Worm (Caenorhabditis elegans) whole organism, L4/young adult: Measurements from ENCODE around the gene ule-4.
"Not testable (repeated sequence)": the region's sequence is repeated elsewhere in the genome, so short reads cannot be mapped to it uniquely, and the experiment has no call there.

Experiments
- W03F9.2 ChIP-seq: fragments of 150-350 bp; optimal IDR thresholded peaks from 2 replicates; lab custom pipeline; 2014; ENCODE audit warnings: missing biosample characterization, missing genetic modification characterization
- dao-5 ChIP-seq: sonication (generic microtip); optimal IDR thresholded peaks from 2 replicates; lab custom pipeline; 2016; ENCODE audit warnings: missing genotype, missing genetic modification characterization, moderate library complexity, missing compliant biosample characterization
- him-1 ChIP-seq: sonication (generic microtip); optimal IDR thresholded peaks from 2 replicates; lab custom pipeline; 2016; ENCODE audit warnings: missing genotype, missing genetic modification reagents, missing genetic modification characterization, missing compliant biosample characterization

ule-4 gene

DNA sequence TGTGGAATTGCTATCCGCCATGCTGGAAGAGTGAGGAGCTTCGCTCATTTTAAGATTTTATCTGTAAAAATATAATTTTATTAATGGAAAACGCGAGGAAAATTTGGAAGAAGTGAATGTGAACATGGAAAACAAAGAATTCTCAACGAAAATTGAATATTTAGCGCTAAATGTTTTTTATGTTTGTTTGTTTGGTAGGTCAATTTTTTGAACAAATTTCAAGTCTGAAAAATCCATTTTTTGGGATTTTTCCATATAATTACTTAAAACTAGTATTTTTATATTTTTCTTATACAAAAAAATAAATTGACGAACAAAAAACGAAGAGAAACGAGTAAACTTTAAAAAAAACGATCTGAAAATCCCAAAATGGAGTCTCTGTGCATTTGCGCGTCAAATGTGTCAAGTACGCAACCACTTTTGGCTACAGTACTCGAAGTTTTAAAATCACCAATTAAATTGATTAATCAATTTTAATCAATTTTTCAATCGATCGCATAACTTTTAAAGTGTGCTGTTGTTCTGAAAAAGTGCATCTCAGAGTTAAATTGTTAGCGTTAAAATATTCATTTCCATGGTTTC lies 19.5 kb upstream of the ule-4 start, which contains the start of gene fbxa-215:
fbxa-215 (minus strand) TSS at position 61 of the 582 bp plus-strand sequence.
- TF ChIP-seq him-1 (tag; lab: Kevin White, UChicago): no peak
- TF ChIP-seq W03F9.2 (tag; lab: Kevin White, UChicago): no peak
- no peak for TF ChIP-seq dao-5 (tag; lab: Kevin White, UChicago)

DNA sequence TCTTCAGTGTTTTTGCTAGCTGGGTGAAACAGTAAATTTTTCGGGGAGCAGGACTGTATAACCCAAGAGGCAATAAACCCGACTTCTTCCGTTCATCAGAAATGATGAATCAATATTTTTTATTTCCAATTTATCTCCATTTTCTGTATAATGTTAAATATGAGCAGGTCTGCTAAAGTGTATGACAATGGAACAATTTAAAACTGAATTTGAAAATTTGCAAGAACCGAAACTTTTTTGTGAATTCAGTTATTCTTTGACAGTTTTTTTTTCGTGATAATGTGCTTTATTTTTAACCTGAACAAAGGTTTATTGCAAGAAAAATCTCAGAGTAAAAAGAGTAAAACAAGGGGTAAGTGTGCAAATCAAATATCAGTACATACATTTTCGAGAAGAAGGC lies 17.6 kb upstream of the ule-4 start:
- TF ChIP-seq W03F9.2 (tag; lab: Kevin White, UChicago) (no peak), dao-5 (tag; lab: Kevin White, UChicago) (no peak), him-1 (tag; lab: Kevin White, UChicago) (no peak)

- TF ChIP-seq W03F9.2 (tag; lab: Kevin White, UChicago) (no peak), him-1 (tag; lab: Kevin White, UChicago) (no peak), dao-5 (tag; lab: Kevin White, UChicago) (no peak)
Observed at ce11 chrIV:13664090-13664489, 16.6 kb upstream of the ule-4 start, which contains the start of gene Y45F10C.4. Gene Y45F10C.4, minus strand, starts transcription at chrIV:13664190.

ce11 chrIV:13662570-13662969 lies 15.1 kb upstream of the ule-4 start, which contains the start of gene Y45F10C.2:
Gene Y45F10C.2, minus strand, starts transcription at chrIV:13662670.
- not testable (repeated sequence) for TF ChIP-seq him-1, W03F9.2, dao-5 (tag; lab: Kevin White, UChicago)

DNA sequence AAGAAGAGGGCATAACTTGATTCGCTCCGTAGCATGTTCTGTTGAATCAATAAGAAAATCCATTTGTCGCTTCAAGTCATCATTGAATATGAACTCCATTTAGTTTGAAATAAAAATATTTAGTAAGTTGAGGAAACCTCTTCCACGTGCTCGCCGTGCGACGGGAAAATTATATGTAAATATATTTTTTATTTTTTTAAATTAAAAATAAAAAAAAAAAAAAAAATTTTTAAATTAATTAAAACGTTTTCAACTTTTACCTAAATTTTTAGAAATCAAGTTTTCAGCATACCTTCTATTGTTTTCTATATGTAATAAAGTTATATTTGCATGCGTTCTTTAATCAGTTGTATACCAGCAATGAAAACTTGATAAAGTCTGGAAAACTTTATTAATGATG lies 12.0 kb upstream of the ule-4 start, which contains the start of gene Y45F10C.1:
Y45F10C.1 (minus strand) TSS at position 101 of the 400 bp plus-strand sequence.
- TF ChIP-seq W03F9.2, dao-5, him-1 (tag; lab: Kevin White, UChicago): not testable (repeated sequence)

ce11 chrIV:13652023-13652422 lies 4.6 kb upstream of the ule-4 start, which contains the start of gene Y45F10C.6:
Gene Y45F10C.6, plus strand, starts transcription at chrIV:13652323.
- TF ChIP-seq him-1, dao-5, W03F9.2 (tag; lab: Kevin White, UChicago): not testable (repeated sequence)

- not testable (repeated sequence) for TF ChIP-seq W03F9.2, him-1, dao-5 (tag; lab: Kevin White, UChicago)
Observed at ce11 chrIV:13651411-13651810, 4.0 kb upstream of the ule-4 start, which contains the start of gene C08F11.12. Gene C08F11.12, minus strand, starts transcription at chrIV:13651511.

DNA sequence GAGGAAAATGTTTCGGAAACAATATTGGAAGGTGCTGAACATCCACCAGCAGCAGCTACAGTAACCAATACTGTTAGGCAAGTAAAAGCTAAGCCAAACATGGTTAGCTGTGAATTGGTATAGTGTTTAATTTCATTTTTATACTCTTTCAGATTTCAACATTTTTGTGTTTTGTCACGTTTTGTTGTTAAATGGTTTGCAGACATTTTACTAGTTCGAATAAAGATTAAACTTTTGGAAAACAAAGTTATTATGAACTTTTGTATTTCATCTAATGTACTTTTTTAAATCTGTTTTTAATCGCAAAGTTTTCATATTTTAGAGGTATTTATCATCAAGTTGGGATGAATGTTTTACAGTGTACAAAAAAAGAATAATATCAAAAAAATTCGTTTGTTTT lies 2.8 kb upstream of the ule-4 start, which contains the start of gene C08F11.17:
C08F11.17 (minus strand) TSS at position 101 of the 400 bp plus-strand sequence.
- no peak for TF ChIP-seq him-1 (tag; lab: Kevin White, UChicago)
- no peak for TF ChIP-seq dao-5 (tag; lab: Kevin White, UChicago)
- TF ChIP-seq W03F9.2 (tag; lab: Kevin White, UChicago): no peak

DNA sequence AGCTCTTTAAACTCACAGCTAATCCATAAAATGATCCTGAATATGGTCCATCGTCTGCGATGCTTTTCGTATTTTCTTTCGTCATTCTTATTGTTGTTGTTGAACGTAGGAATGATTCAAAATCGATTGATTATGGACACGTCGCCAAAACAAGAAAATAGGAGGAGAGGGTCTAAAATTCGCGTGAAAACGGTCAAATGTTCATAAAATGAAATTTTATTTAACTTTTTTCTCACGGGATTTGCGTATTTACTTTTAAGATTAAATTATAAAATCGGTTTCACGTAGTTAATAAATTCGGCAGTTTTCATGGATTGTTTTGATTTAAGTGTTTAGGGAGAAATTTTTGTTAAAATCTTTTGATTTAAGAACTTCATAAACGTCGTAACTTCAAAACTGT lies 1.7 kb upstream of the ule-4 start, which contains the start of gene C08F11.10:
C08F11.10 (minus strand) TSS at position 101 of the 400 bp plus-strand sequence.
- TF ChIP-seq him-1 (tag; lab: Kevin White, UChicago): no peak
- no peak for TF ChIP-seq W03F9.2 (tag; lab: Kevin White, UChicago)
- no peak for TF ChIP-seq dao-5 (tag; lab: Kevin White, UChicago)

DNA sequence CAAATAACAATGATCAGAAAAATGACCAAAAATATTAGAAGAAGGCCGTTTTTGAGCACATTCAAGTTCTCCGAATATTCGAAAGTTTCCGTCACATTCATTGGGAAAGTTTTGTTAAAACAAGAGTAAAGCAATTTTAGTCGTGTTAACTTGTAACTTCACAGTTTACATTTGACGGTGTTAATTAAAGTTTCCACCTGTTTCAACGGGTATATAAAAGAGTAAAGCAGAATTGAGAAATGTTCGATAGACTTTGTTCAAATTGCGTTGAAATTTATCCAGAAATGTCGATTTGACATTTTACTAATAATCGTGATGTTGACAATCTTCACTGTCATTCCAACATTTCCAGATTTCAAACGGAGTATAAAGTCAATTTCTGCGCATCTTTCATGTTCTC lies 1.6 kb downstream of the ule-4 start, which contains the start of gene srz-29:
srz-29 (minus strand) TSS at position 101 of the 400 bp plus-strand sequence.
- TF ChIP-seq W03F9.2 (tag; lab: Kevin White, UChicago): no peak
- no peak for TF ChIP-seq dao-5 (tag; lab: Kevin White, UChicago)
- TF ChIP-seq him-1 (tag; lab: Kevin White, UChicago): no peak

ce11 chrIV:13639027-13639426 lies 8.4 kb downstream of the ule-4 start, which contains the start of gene ugt-22:
Gene ugt-22, plus strand, starts transcription at chrIV:13639260.
- TF ChIP-seq W03F9.2 (tag; lab: Kevin White, UChicago) (no peak), dao-5 (tag; lab: Kevin White, UChicago) (no peak), him-1 (tag; lab: Kevin White, UChicago) (no peak)

- TF ChIP-seq W03F9.2 (tag; lab: Kevin White, UChicago) (no peak), him-1 (tag; lab: Kevin White, UChicago) (no peak), dao-5 (tag; lab: Kevin White, UChicago) (no peak)
Observed at ce11 chrIV:13636975-13637374, 10.5 kb downstream of the ule-4 start, which contains the start of gene C08F11.7. Gene C08F11.7, plus strand, starts transcription at chrIV:13637275.

DNA sequence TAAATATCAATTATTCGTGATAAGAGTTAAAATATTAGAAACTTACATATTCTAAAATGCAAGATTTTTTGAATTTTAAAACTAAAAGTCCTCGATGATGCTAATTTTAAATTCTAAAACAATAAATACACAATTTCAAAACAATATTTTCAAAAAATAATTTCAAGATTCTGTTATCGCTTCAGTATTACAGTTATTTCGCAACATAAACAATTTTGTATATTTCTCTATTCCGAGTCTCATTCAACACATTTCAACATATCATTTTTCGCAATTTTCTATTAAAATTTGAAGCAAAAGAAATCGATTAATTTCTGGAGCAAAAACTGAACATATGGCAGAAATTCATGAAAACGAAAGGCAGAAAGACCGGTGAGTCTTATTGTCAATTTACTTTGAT lies 14.3 kb downstream of the ule-4 start, which contains the start of gene fbxa-98:
fbxa-98 (plus strand) TSS at position 243 of the 400 bp plus-strand sequence.
- no peak for TF ChIP-seq him-1 (tag; lab: Kevin White, UChicago)
- no peak for TF ChIP-seq dao-5 (tag; lab: Kevin White, UChicago)
- no peak for TF ChIP-seq W03F9.2 (tag; lab: Kevin White, UChicago)
